Fruit fly (Drosophila melanogaster) whole organism, embryonic: ENCODE results near the gene CG31675.

Source experiments
- Adf1 ChIP-seq: fragments of 200-800 bp; sonication (Bioruptor generic); IDR thresholded peaks from 2 replicates; pipeline ENCODE4 v1.3.6; 2022; ENCODE audit warnings: missing biosample characterization, missing genetic modification characterization
- Bteb2 ChIP-seq: fragments of 200-800 bp; sonication (Bioruptor generic); optimal IDR thresholded peaks from 2 replicates; lab custom pipeline; 2016; ENCODE audit warnings: missing biosample characterization, missing genetic modification characterization
- CG10267 ChIP-seq: fragments of 200-800 bp; sonication (Bioruptor generic); optimal IDR thresholded peaks from 2 replicates; lab custom pipeline; 2018; ENCODE audit warnings: missing biosample characterization, mild to moderate bottlenecking, missing genetic modification characterization, moderate library complexity
- CG10321 ChIP-seq: fragments of 200-800 bp; sonication (Bioruptor generic); IDR thresholded peaks from 2 replicates; pipeline ENCODE4 v1.3.6; 2022; ENCODE audit warnings: missing biosample characterization, missing genetic modification characterization
- CG11085 ChIP-seq: fragments of 200-800 bp; sonication (Bioruptor generic); IDR thresholded peaks from 2 replicates; pipeline ENCODE4 v1.3.6; 2022; ENCODE audit warnings: missing biosample characterization, missing genetic modification characterization
- CG11456 ChIP-seq: fragments of 200-800 bp; sonication (Bioruptor generic); IDR thresholded peaks from 3 replicates; pipeline ENCODE4 v1.3.6; 2022; ENCODE audit warnings: missing biosample characterization, missing genetic modification characterization
- CG12071 ChIP-seq: fragments of 200-800 bp; sonication (Bioruptor generic); optimal IDR thresholded peaks from 3 replicates; lab custom pipeline; 2018; ENCODE audit warnings: missing biosample characterization, mild to moderate bottlenecking, missing genetic modification characterization
- CG12104 ChIP-seq: fragments of 200-800 bp; sonication (Bioruptor generic); optimal IDR thresholded peaks from 3 replicates; lab custom pipeline; 2016; ENCODE audit warnings: missing biosample characterization, missing genetic modification characterization
- CG12942 ChIP-seq: fragments of 200-800 bp; sonication (Bioruptor generic); optimal IDR thresholded peaks from 3 replicates; lab custom pipeline; 2016; ENCODE audit warnings: missing biosample characterization, missing genetic modification characterization
- CG14441 ChIP-seq: fragments of 200-800 bp; sonication (Bioruptor generic); IDR thresholded peaks from 2 replicates; pipeline ENCODE4 v1.3.6; 2022; ENCODE audit warnings: missing biosample characterization, missing genetic modification characterization
- CG15696 ChIP-seq: fragments of 200-800 bp; sonication (Bioruptor generic); optimal IDR thresholded peaks from 2 replicates; lab custom pipeline; 2019; ENCODE audit warnings: missing biosample characterization, mild to moderate bottlenecking, missing genetic modification characterization, moderate library complexity
- CG16779 ChIP-seq: fragments of 200-800 bp; sonication (Bioruptor generic); IDR thresholded peaks from 2 replicates; pipeline ENCODE4 v1.3.6; 2022; ENCODE audit warnings: missing biosample characterization, missing genetic modification characterization
- CG2202 ChIP-seq: fragments of 200-800 bp; sonication (Bioruptor generic); optimal IDR thresholded peaks from 2 replicates; lab custom pipeline; 2018; ENCODE audit warnings: missing biosample characterization, mild to moderate bottlenecking, missing genetic modification characterization
- CG3407 ChIP-seq: fragments of 200-800 bp; sonication (Bioruptor generic); optimal IDR thresholded peaks from 2 replicates; lab custom pipeline; 2018; ENCODE audit warnings: missing biosample characterization, mild to moderate bottlenecking, missing genetic modification characterization
- CG43689 ChIP-seq: fragments of 200-800 bp; sonication (Bioruptor generic); IDR thresholded peaks from 2 replicates; pipeline ENCODE4 v1.3.6; 2022; ENCODE audit warnings: missing biosample characterization, missing genetic modification characterization
- CG4424 ChIP-seq: fragments of 200-800 bp; sonication (Bioruptor generic); optimal IDR thresholded peaks from 3 replicates; lab custom pipeline; 2016; ENCODE audit warnings: missing biosample characterization, missing genetic modification characterization
- CG4730 ChIP-seq: fragments of 200-800 bp; sonication (Bioruptor generic); IDR thresholded peaks from 2 replicates; pipeline ENCODE4 v1.3.6; 2022; ENCODE audit warnings: missing biosample characterization, missing genetic modification characterization
- CG6175 ChIP-seq: fragments of 200-800 bp; sonication (Bioruptor generic); IDR thresholded peaks from 3 replicates; pipeline ENCODE4 v1.3.6; 2022; ENCODE audit warnings: missing biosample characterization, missing genetic modification characterization
- CG6654 ChIP-seq: fragments of 200-800 bp; sonication (Bioruptor generic); optimal IDR thresholded peaks from 2 replicates; lab custom pipeline; 2017; ENCODE audit warnings: missing biosample characterization, mild to moderate bottlenecking, missing genetic modification characterization
- CG6683 ChIP-seq: fragments of 200-800 bp; sonication (Bioruptor generic); optimal IDR thresholded peaks from 2 replicates; lab custom pipeline; 2017; ENCODE audit warnings: missing biosample characterization, mild to moderate bottlenecking, missing genetic modification characterization, missing genetic modification reagents
- CG6854 ChIP-seq: fragments of 200-800 bp; sonication (Bioruptor generic); optimal IDR thresholded peaks from 3 replicates; lab custom pipeline; 2017; ENCODE audit warnings: missing biosample characterization, mild to moderate bottlenecking, missing genetic modification characterization
- CG9817 ChIP-seq: fragments of 200-800 bp; sonication (Bioruptor generic); optimal IDR thresholded peaks from 2 replicates; lab custom pipeline; 2018; ENCODE audit warnings: missing biosample characterization, mild to moderate bottlenecking, missing genetic modification characterization, moderate library complexity
- H15 ChIP-seq: fragments of 200-800 bp; sonication (Bioruptor generic); IDR thresholded peaks from 3 replicates; pipeline ENCODE4 v1.3.6; 2022; ENCODE audit warnings: missing biosample characterization, missing genetic modification characterization
- HHEX ChIP-seq: fragments of 200-800 bp; sonication (Bioruptor generic); optimal IDR thresholded peaks from 3 replicates; lab custom pipeline; 2017; ENCODE audit warnings: missing biosample characterization, mild to moderate bottlenecking, missing genetic modification characterization, missing genetic modification reagents
- Hmx ChIP-seq: fragments of 200-800 bp; sonication (Bioruptor generic); optimal IDR thresholded peaks from 2 replicates; lab custom pipeline; 2016; ENCODE audit warnings: missing biosample characterization, missing genetic modification characterization
- Hsf ChIP-seq: fragments of 200-800 bp; sonication (Bioruptor generic); optimal IDR thresholded peaks from 3 replicates; lab custom pipeline; 2016; ENCODE audit warnings: missing biosample characterization, missing genetic modification characterization
- Max ChIP-seq: fragments of 200-800 bp; sonication (Bioruptor generic); optimal IDR thresholded peaks from 2 replicates; lab custom pipeline; 2016; ENCODE audit warnings: missing biosample characterization, mild to moderate bottlenecking, missing genetic modification characterization
- Med ChIP-seq: fragments of 200-800 bp; sonication (Bioruptor generic); peaks from one replicate; lab custom pipeline; 2016; ENCODE audit warnings: missing biosample characterization, missing genetic modification characterization, mild to moderate bottlenecking, inconsistent platforms, moderate library complexity
- Mrtf ChIP-seq: fragments of 200-800 bp; sonication (Bioruptor generic); IDR thresholded peaks from 3 replicates; pipeline ENCODE4 v1.3.6; 2022; ENCODE audit warnings: missing biosample characterization, missing genetic modification characterization
- Optix ChIP-seq: fragments of 200-800 bp; sonication (Bioruptor generic); IDR thresholded peaks from 3 replicates; pipeline ENCODE4 v1.3.6; 2022; ENCODE audit warnings: missing biosample characterization, missing genetic modification characterization
- Pdp1 ChIP-seq, 2 experiments: fragments of 200-800 bp; sonication (Bioruptor generic); optimal IDR thresholded peaks; 3 replicates each; lab custom pipeline; 2016; ENCODE audit warnings: missing biosample characterization in 2 of 2, missing genetic modification characterization in 2 of 2, mild to moderate bottlenecking in 1 of 2, moderate library complexity in 1 of 2
- Ravus ChIP-seq: fragments of 200-800 bp; sonication (Bioruptor generic); IDR thresholded peaks from 2 replicates; pipeline ENCODE4 v1.3.6; 2022; ENCODE audit warnings: missing biosample characterization, missing genetic modification characterization
- Scr ChIP-seq: fragments of 200-800 bp; sonication (Bioruptor generic); IDR thresholded peaks from 2 replicates; pipeline ENCODE4 v1.3.6; 2022; ENCODE audit warnings: missing biosample characterization, missing genetic modification characterization; ENCODE audit not compliant: partially characterized antibody
- TFAM ChIP-seq: fragments of 200-800 bp; sonication (Bioruptor generic); optimal IDR thresholded peaks from 2 replicates; lab custom pipeline; 2017; ENCODE audit warnings: missing biosample characterization, missing genetic modification characterization, inconsistent platforms
- Usf ChIP-seq: fragments of 200-800 bp; sonication (Bioruptor generic); optimal IDR thresholded peaks from 2 replicates; lab custom pipeline; 2017; ENCODE audit warnings: missing genotype, missing biosample characterization, missing genetic modification characterization
- cwo ChIP-seq: fragments of 200-800 bp; sonication (Bioruptor generic); optimal IDR thresholded peaks from 3 replicates; lab custom pipeline; 2017; ENCODE audit warnings: missing biosample characterization, missing genetic modification characterization, mild to moderate bottlenecking, moderate library complexity, missing genetic modification reagents
- dan ChIP-seq: fragments of 200-800 bp; sonication (Bioruptor generic); IDR thresholded peaks from 2 replicates; pipeline ENCODE4 v1.3.6; 2022; ENCODE audit warnings: missing biosample characterization, missing genetic modification characterization
- dmrt99B ChIP-seq: fragments of 200-800 bp; sonication (Bioruptor generic); optimal IDR thresholded peaks from 2 replicates; lab custom pipeline; 2018; ENCODE audit warnings: missing biosample characterization, mild to moderate bottlenecking, missing genetic modification characterization, moderate library complexity
- esg ChIP-seq: fragments of 200-800 bp; sonication (Bioruptor generic); conservative IDR thresholded peaks from 2 replicates; pipeline ENCODE4 v1.3.6; 2022; ENCODE audit warnings: missing biosample characterization, missing genetic modification characterization
- ewg ChIP-seq: fragments of 200-800 bp; sonication (Bioruptor generic); optimal IDR thresholded peaks from 3 replicates; lab custom pipeline; 2017; ENCODE audit warnings: mild to moderate bottlenecking, missing biosample characterization, missing genetic modification reagents, missing genetic modification characterization
- fd3F ChIP-seq: fragments of 200-800 bp; sonication (Bioruptor generic); optimal IDR thresholded peaks from 2 replicates; lab custom pipeline; 2018; ENCODE audit warnings: missing biosample characterization, mild to moderate bottlenecking, missing genetic modification characterization, moderate library complexity
- jigr1 ChIP-seq: fragments of 200-800 bp; sonication (Bioruptor generic); IDR thresholded peaks from 3 replicates; pipeline ENCODE4 v1.3.6; 2022; ENCODE audit warnings: missing biosample characterization, missing genetic modification characterization
- kah ChIP-seq: fragments of 200-800 bp; sonication (Bioruptor generic); optimal IDR thresholded peaks from 2 replicates; lab custom pipeline; 2018; ENCODE audit warnings: missing biosample characterization, mild to moderate bottlenecking, missing genetic modification characterization
- luna ChIP-seq: fragments of 200-800 bp; sonication (Bioruptor generic); optimal IDR thresholded peaks from 2 replicates; lab custom pipeline; 2016; ENCODE audit warnings: missing biosample characterization, missing genetic modification characterization
- stc ChIP-seq: fragments of 200-800 bp; sonication (Bioruptor generic); IDR thresholded peaks from 2 replicates; pipeline ENCODE4 v1.3.6; 2022; ENCODE audit warnings: missing biosample characterization, missing genetic modification characterization
- tll ChIP-seq, 2 experiments: fragments of 200-800 bp in 1 of 2; fragments of >200 bp in 1 of 2; sonication (Bioruptor generic) in 1 of 2; optimal IDR thresholded peaks; 2 replicates each; lab custom pipeline; 2017 to 2019; ENCODE audit warnings: missing biosample characterization in 2 of 2, missing genetic modification characterization in 2 of 2, mild to moderate bottlenecking in 1 of 2, moderate library complexity in 1 of 2
- tna ChIP-seq: fragments of 200-800 bp; sonication (Bioruptor generic); IDR thresholded peaks from 2 replicates; pipeline ENCODE4 v1.3.6; 2022; ENCODE audit warnings: missing biosample characterization, missing genetic modification characterization; ENCODE audit not compliant: partially characterized antibody
- trem ChIP-seq: fragments of 200-800 bp; optimal IDR thresholded peaks from 3 replicates; lab custom pipeline; 2019; ENCODE audit warnings: missing biosample characterization, mild to moderate bottlenecking, missing genetic modification characterization, moderate library complexity
- wdn ChIP-seq: fragments of 200-800 bp; sonication (Bioruptor generic); IDR thresholded peaks from 2 replicates; pipeline ENCODE4 v1.3.6; 2022; ENCODE audit warnings: missing biosample characterization, missing genetic modification characterization
- zen ChIP-seq: fragments of 200-800 bp; sonication (Bioruptor generic); optimal IDR thresholded peaks from 3 replicates; lab custom pipeline; 2018; ENCODE audit warnings: missing biosample characterization, mild to moderate bottlenecking, missing genetic modification characterization, moderate library complexity

The CG31675 gene

DNA sequence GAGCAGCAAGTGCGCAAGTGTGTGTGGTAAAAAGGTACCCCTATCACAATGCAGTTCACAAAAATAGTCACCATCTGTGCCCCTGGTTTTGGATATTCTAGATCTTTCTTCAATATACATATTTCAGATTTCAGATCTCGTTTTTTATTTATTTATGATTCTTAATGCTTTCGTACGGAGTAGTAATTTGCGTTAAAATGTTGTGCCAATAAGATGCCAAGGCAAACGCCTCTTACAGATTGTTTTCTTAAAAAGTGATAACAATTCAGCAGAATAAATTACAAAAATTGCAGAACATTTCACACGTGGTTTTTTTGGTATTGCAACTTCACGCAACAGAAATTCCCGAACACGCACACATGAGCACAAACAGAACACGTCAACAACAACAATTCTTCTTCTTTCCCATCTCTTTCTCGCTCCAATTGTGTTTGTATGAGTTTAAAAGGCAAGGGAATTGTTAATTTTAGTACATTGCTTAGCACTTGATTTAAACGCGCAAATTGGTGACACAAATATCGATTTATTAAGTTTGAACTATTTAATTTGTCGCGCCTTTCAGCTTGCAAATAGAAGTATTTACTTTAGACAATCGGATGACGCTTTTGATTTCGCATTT is 50.6 kb downstream of the CG31675 start (continued):
- TF ChIP-seq CG16779 (GFP tag; lab: Robert Waterston, UW) (no peak), wdn (GFP tag; lab: Robert Waterston, UW) (peak; percentile 65), CG6854 (GFP tag; lab: Kevin White, UChicago) (no peak), TFAM (GFP tag; lab: Kevin White, UChicago) (no peak), Hmx (GFP tag; lab: Kevin White, UChicago) (no peak), CG11456 (GFP tag; lab: Robert Waterston, UW) (peak; percentile 82), cwo (GFP tag; lab: Kevin White, UChicago) (no peak), Hsf (peak; percentile 60), luna (GFP tag; lab: Kevin White, UChicago) (peak; percentile 18), CG43689 (GFP tag; lab: Robert Waterston, UW) (peak; percentile 70), dmrt99B (peak; percentile 62), esg (GFP tag; lab: Robert Waterston, UW) (peak; percentile 48), Adf1 (0 out of 2 replicates have a peak, but pooled peaks have one; percentile 8), zen (tag; lab: Kevin White, UChicago) (no peak), jigr1 (GFP tag; lab: Robert Waterston, UW) (no peak), tll (GFP tag; optimal IDR thresholded peaks at IDR 0.05; lab: Kevin White, UChicago) (no peak), Scr (GFP tag; lab: Robert Waterston, UW) (no peak), ewg (peak; percentile 78), Optix (GFP tag; lab: Robert Waterston, UW) (peak; percentile 78), CG4730 (GFP tag; lab: Robert Waterston, UW) (no peak), CG14441 (GFP tag; lab: Robert Waterston, UW) (no peak), tna (GFP tag; lab: Robert Waterston, UW) (no peak), dan (no peak), CG12071 (GFP tag; lab: Kevin White, UChicago) (peak; percentile 48), CG12942 (GFP tag; lab: Kevin White, UChicago) (peak; percentile 37), Pdp1 (GFP tag; optimal IDR thresholded peaks at IDR 0.05; lab: Kevin White, UChicago) (peak; percentile 67 to 69), HHEX (GFP tag; lab: Kevin White, UChicago) (no peak), Max (GFP tag; lab: Kevin White, UChicago) (peak; percentile 84), kah (GFP tag; lab: Kevin White, UChicago) (no peak), CG15696 (tag; lab: Kevin White, UChicago) (no peak), CG6175 (GFP tag; lab: Robert Waterston, UW) (no peak), Med (GFP tag; lab: Kevin White, UChicago) (peak; percentile 94), Bteb2 (peak; percentile 67)

DNA sequence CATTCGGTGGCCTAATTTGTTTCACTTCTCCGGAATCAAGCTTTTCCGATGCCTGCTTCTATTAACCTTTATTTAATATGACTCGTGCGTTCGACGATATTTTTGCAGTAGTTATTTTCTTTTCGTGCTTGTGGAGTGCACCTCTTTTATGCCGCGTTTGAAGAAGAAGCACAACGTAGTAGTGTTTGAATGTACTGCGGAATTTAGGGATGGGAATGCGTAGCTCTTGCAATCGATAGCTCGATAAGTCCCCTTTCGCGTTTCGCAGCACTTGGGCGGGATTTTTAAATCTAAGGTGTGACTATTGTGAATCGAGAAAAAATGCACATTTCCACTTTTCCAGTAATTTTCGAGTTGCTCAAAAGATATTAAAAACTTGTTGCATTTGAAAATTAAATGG is 51.2 kb downstream of the CG31675 start, which contains the start of the genes CG43739 and sky:
Gene CG43739, minus strand, starts transcription at position 199 of the 400 bp plus-strand sequence.
Gene sky, minus strand, starts transcription at position 199 of the 400 bp plus-strand sequence.
- TF ChIP-seq CG11456 (GFP tag; lab: Robert Waterston, UW) (peak; percentile 46; the same call in 1 of the 3 replicates), CG4424 (GFP tag; lab: Kevin White, UChicago) (peak; percentile 52), CG2202 (tag; lab: Kevin White, UChicago) (no peak), fd3F (GFP tag; lab: Kevin White, UChicago) (no peak), zen (tag; lab: Kevin White, UChicago) (no peak), CG43689 (GFP tag; lab: Robert Waterston, UW) (no peak), CG3407 (no peak), Mrtf (peak; percentile 12; the same call in 1 of the 3 replicates), H15 (GFP tag; lab: Robert Waterston, UW) (peak; percentile 23; the same call in 1 of the 3 replicates), tna (GFP tag; lab: Robert Waterston, UW) (peak; percentile 76), CG6683 (no peak), CG11085 (GFP tag; lab: Robert Waterston, UW) (no peak), CG10267 (tag; lab: Kevin White, UChicago) (peak; percentile 95), stc (GFP tag; lab: Robert Waterston, UW) (no peak), CG6654 (GFP tag; lab: Kevin White, UChicago) (no peak), Usf (GFP tag; lab: Kevin White, UChicago) (no peak), CG10321 (GFP tag; lab: Robert Waterston, UW) (no peak), Ravus (GFP tag; lab: Robert Waterston, UW) (no peak), trem (tag; lab: Kevin White, UChicago) (peak; percentile 52), CG9817 (tag; lab: Kevin White, UChicago) (no peak), CG12104 (GFP tag; lab: Kevin White, UChicago) (peak; percentile 17)
